Worm (Caenorhabditis elegans) whole organism, mixed stage, embryonic: ENCODE data around the gene sbsp-1.

Experiments
- bed-3 ChIP-seq: fragments of 200-800 bp; sonication (Bioruptor generic); optimal IDR thresholded peaks from 3 replicates; lab custom pipeline; 2018; ENCODE audit warnings: mild to moderate bottlenecking, missing genetic modification characterization, moderate library complexity, missing compliant biosample characterization
- blmp-1 ChIP-seq: fragments of 150-350 bp; optimal IDR thresholded peaks from 2 replicates; lab custom pipeline; 2014; ENCODE audit warnings: missing biosample characterization, missing genetic modification characterization
- ceh-43 ChIP-seq: fragments of 200-800 bp; sonication (Bioruptor generic); optimal IDR thresholded peaks from 2 replicates; lab custom pipeline; 2018; ENCODE audit warnings: mild to moderate bottlenecking, missing genetic modification characterization, moderate library complexity, missing compliant biosample characterization
- ceh-83 ChIP-seq: fragments of 200-800 bp; sonication (Bioruptor generic); optimal IDR thresholded peaks from 2 replicates; lab custom pipeline; 2018; ENCODE audit warnings: mild to moderate bottlenecking, missing genetic modification characterization, missing compliant biosample characterization
- ces-1 ChIP-seq: fragments of 150-350 bp; optimal IDR thresholded peaks from 2 replicates; lab custom pipeline; 2014; ENCODE audit warnings: missing biosample characterization, missing genetic modification reagents, missing genetic modification characterization
- drap-1 ChIP-seq: fragments of 200-800 bp; sonication (Bioruptor generic); optimal IDR thresholded peaks from 3 replicates; lab custom pipeline; 2018; ENCODE audit warnings: mild to moderate bottlenecking, missing genetic modification characterization, missing compliant biosample characterization
- elt-1 ChIP-seq: sonication (generic microtip); optimal IDR thresholded peaks from 2 replicates; lab custom pipeline; 2017; ENCODE audit warnings: missing genetic modification characterization, mild to moderate bottlenecking, missing compliant biosample characterization, antibody characterized with exemption, moderate library complexity, borderline replicate concordance; ENCODE audit not compliant: insufficient read depth
- elt-3 ChIP-seq: fragments of 150-350 bp; optimal IDR thresholded peaks from 2 replicates; lab custom pipeline; 2014; ENCODE audit warnings: missing biosample characterization, missing genetic modification characterization
- hlh-1 ChIP-seq: fragments of 150-350 bp; optimal IDR thresholded peaks from 2 replicates; lab custom pipeline; 2014; ENCODE audit warnings: missing biosample characterization, missing genetic modification reagents, missing genetic modification characterization
- lin-13 ChIP-seq: fragments of 150-350 bp; optimal IDR thresholded peaks from 2 replicates; lab custom pipeline; 2014; ENCODE audit warnings: missing biosample characterization, missing genetic modification characterization
- lin-32 ChIP-seq: fragments of 200-800 bp; sonication (Bioruptor generic); optimal IDR thresholded peaks from 2 replicates; lab custom pipeline; 2018; ENCODE audit warnings: mild to moderate bottlenecking, missing genetic modification characterization, missing compliant biosample characterization
- mab-5 ChIP-seq: fragments of 150-350 bp; optimal IDR thresholded peaks from 2 replicates; lab custom pipeline; 2014; ENCODE audit warnings: missing biosample characterization, missing genetic modification characterization
- mep-1 ChIP-seq: fragments of 150-350 bp; optimal IDR thresholded peaks from 2 replicates; lab custom pipeline; 2017; ENCODE audit warnings: missing biosample characterization, missing genetic modification reagents, missing genetic modification characterization, inconsistent platforms
- mls-2 ChIP-seq: sonication (generic microtip); optimal IDR thresholded peaks from 2 replicates; lab custom pipeline; 2016; ENCODE audit warnings: mild to moderate bottlenecking, missing genetic modification characterization, moderate library complexity, missing compliant biosample characterization
- nhr-12 ChIP-seq: fragments of 150-350 bp; optimal IDR thresholded peaks from 2 replicates; lab custom pipeline; 2014; ENCODE audit warnings: missing biosample characterization, missing genetic modification characterization
- nhr-2 ChIP-seq: fragments of 150-350 bp; optimal IDR thresholded peaks from 2 replicates; lab custom pipeline; 2014; ENCODE audit warnings: missing biosample characterization, missing genetic modification characterization
- nhr-237 ChIP-seq: fragments of 150-350 bp; optimal IDR thresholded peaks from 2 replicates; lab custom pipeline; 2014; ENCODE audit warnings: missing biosample characterization, missing genetic modification characterization
- nhr-28 ChIP-seq: fragments of 150-350 bp; optimal IDR thresholded peaks from 2 replicates; lab custom pipeline; 2014; ENCODE audit warnings: missing biosample characterization, missing genetic modification characterization
- nhr-76 ChIP-seq: sonication (generic microtip); optimal IDR thresholded peaks from 2 replicates; lab custom pipeline; 2017; ENCODE audit warnings: missing biosample characterization, missing genetic modification characterization
- pha-4 ChIP-seq: fragments of 150-350 bp; optimal IDR thresholded peaks from 2 replicates; lab custom pipeline; 2018; ENCODE audit warnings: missing biosample characterization, missing genetic modification reagents, missing genetic modification characterization
- sem-2 ChIP-seq: fragments of 200-800 bp; sonication (Bioruptor generic); optimal IDR thresholded peaks from 2 replicates; lab custom pipeline; 2018; ENCODE audit warnings: mild to moderate bottlenecking, missing genetic modification characterization, missing compliant biosample characterization
- sptf-1 ChIP-seq: sonication (generic microtip); optimal IDR thresholded peaks from 2 replicates; lab custom pipeline; 2017; ENCODE audit warnings: mild to moderate bottlenecking, missing genetic modification characterization, moderate library complexity, missing compliant biosample characterization
- tbx-8 ChIP-seq: fragments of 200-800 bp; sonication (Bioruptor generic); optimal IDR thresholded peaks from 2 replicates; lab custom pipeline; 2018; ENCODE audit warnings: mild to moderate bottlenecking, missing genetic modification characterization, moderate library complexity, missing compliant biosample characterization
- unc-120 ChIP-seq: sonication (generic microtip); optimal IDR thresholded peaks from 2 replicates; lab custom pipeline; 2017; ENCODE audit warnings: missing genetic modification characterization, missing compliant biosample characterization; ENCODE audit not compliant: poor library complexity, severe bottlenecking
- unc-39 ChIP-seq: fragments of 150-350 bp; optimal IDR thresholded peaks from 2 replicates; lab custom pipeline; 2014; ENCODE audit warnings: missing biosample characterization, missing genetic modification characterization
- unc-62 ChIP-seq: fragments of 150-350 bp; optimal IDR thresholded peaks from 2 replicates; lab custom pipeline; 2014; ENCODE audit warnings: missing biosample characterization, missing genetic modification reagents, missing genetic modification characterization
- zip-8 ChIP-seq: fragments of 150-350 bp; optimal IDR thresholded peaks from 2 replicates; lab custom pipeline; 2014; ENCODE audit warnings: missing biosample characterization, missing genetic modification characterization
- ztf-11 ChIP-seq: fragments of 150-350 bp; optimal IDR thresholded peaks from 2 replicates; lab custom pipeline; 2014; ENCODE audit warnings: missing biosample characterization, missing genetic modification characterization

The sbsp-1 gene

DNA sequence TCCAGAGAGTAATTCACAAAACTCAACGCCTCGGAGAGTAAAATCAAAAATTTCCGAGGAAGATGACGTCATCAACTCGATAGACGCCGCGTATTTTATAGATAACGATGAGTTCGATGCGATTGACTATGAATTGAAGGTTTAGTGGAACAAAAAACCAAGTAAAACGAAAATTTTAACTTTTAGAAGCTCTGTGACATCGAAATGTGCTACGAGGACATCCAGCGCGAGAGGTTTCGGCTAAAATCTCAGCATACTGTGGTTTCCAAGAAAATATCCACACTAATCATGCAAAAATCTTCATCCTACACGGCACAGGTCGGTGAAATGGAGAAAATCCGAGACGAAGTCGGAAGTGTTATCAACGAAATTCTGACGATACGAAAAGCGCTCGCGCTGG is 36.9 kb downstream of the sbsp-1 start:
- TF ChIP-seq zip-8 (peak; percentile 49), drap-1 (GFP tag; lab: Kevin White, UChicago) (no peak)

- TF ChIP-seq elt-1 (tag; lab: Kevin White, UChicago) (no peak), mls-2 (tag; lab: Kevin White, UChicago) (no peak), nhr-28 (no peak), drap-1 (GFP tag; lab: Kevin White, UChicago) (no peak)
Observed at ce11 chrIII:10870161-10870560, 37.4 kb downstream of the sbsp-1 start.

DNA sequence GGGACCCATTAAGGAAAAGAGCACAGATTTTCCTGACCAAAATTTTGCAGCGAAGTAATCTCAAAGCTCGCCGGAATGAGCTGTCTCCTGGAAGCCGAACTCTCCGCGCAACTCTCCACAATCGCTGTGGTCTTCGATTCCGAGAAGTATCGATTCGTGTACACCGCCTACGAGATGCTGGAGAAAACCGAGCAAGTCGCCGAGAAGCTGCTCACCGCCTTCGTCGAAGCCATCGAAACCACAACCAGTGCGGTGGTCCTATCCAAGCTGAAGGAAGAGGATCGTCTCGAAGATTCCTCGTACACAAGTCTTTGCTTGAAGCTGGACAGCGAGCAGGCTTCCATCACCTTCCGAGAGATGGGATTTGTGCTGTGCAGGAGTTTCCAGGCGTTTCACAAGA is 38.1 kb downstream of the sbsp-1 start:
- TF ChIP-seq sptf-1 (no peak), drap-1 (GFP tag; lab: Kevin White, UChicago) (no peak), lin-13 (tag; lab: Kevin White, UChicago) (no peak), ceh-43 (no peak), elt-3 (tag; lab: Kevin White, UChicago) (no peak), zip-8 (no peak), ztf-11 (tag; lab: Kevin White, UChicago) (no peak), elt-1 (tag; lab: Kevin White, UChicago) (no peak), mep-1 (tag; lab: Kevin White, UChicago) (no peak)

DNA sequence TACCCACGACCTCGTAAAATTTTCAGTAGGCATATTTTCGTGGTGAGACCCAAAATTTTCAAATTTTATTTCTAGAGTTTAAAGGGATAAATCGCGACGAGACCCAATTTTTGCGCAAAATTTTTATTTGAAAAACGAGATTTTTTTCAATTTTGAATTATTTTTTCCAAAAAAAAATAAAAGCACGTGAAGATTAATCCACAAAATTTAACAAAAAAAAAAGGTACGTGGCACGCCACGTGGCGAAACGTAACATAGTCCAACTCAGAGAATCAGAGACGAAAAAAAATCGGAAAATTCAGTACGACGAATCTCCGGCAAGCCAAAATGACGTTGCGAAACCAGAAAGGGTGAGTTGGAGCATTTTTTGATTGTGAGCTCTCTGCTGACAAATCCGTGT is 42.4 kb downstream of the sbsp-1 start, which contains the start of gene C44B9.2:
Gene C44B9.2, plus strand, starts transcription at position 301 of the 400 bp plus-strand sequence.
- no peak for TF ChIP-seq blmp-1 (tag; lab: Kevin White, UChicago)
- TF ChIP-seq nhr-76: no peak
- no peak for TF ChIP-seq ces-1
- TF ChIP-seq tbx-8: no peak
- no peak for TF ChIP-seq unc-62 (GFP tag; lab: Kevin White, UChicago)
- no peak for TF ChIP-seq nhr-12 (tag; lab: Kevin White, UChicago)
- no peak for TF ChIP-seq elt-1 (tag; lab: Kevin White, UChicago)
- TF ChIP-seq sptf-1: no peak
- TF ChIP-seq ceh-83: no peak
- TF ChIP-seq mab-5 (tag; lab: Kevin White, UChicago): no peak
- TF ChIP-seq unc-120: no peak
- TF ChIP-seq unc-39 (tag; lab: Kevin White, UChicago): no peak
- no peak for TF ChIP-seq mls-2 (tag; lab: Kevin White, UChicago)
- no peak for TF ChIP-seq sem-2 (GFP tag; lab: Kevin White, UChicago)
- no peak for TF ChIP-seq mep-1 (tag; lab: Kevin White, UChicago)
- no peak for TF ChIP-seq nhr-237
- no peak for TF ChIP-seq elt-3 (tag; lab: Kevin White, UChicago)

DNA sequence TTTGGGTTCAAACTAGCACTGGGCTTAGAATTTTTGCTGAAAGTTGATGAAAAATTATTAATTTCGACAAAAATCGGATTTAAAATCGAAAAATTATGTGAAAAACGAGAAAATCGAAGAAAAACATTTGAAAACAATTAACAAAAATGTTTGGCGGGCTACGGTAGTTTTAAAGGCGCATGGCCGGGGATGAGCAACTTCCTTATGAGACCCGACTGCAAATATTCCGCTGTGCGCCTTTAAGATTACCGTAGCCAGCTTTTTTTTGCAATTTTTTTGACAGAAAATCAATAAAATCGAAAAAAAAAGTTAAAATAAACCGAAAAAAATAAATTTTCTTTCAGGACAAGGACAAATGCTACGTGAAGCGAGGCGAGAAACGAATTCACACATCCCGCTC is 44.8 kb downstream of the sbsp-1 start:
- TF ChIP-seq unc-39 (tag; lab: Kevin White, UChicago): no peak
- TF ChIP-seq tbx-8: no peak
- no peak for TF ChIP-seq nhr-2 (tag; lab: Kevin White, UChicago)
- TF ChIP-seq hlh-1 (tag; lab: Kevin White, UChicago): no peak
- TF ChIP-seq lin-13 (tag; lab: Kevin White, UChicago): no peak
- no peak for TF ChIP-seq zip-8
- no peak for TF ChIP-seq sem-2 (GFP tag; lab: Kevin White, UChicago)
- TF ChIP-seq mls-2 (tag; lab: Kevin White, UChicago): no peak
- no peak for TF ChIP-seq ces-1
- TF ChIP-seq unc-62 (GFP tag; lab: Kevin White, UChicago): no peak
- TF ChIP-seq bed-3 (GFP tag; lab: Kevin White, UChicago): no peak
- TF ChIP-seq nhr-76: no peak
- no peak for TF ChIP-seq lin-32
- no peak for TF ChIP-seq drap-1 (GFP tag; lab: Kevin White, UChicago)
- no peak for TF ChIP-seq pha-4 (tag; lab: Kevin White, UChicago)
- no peak for TF ChIP-seq mep-1 (tag; lab: Kevin White, UChicago)
- no peak for TF ChIP-seq elt-3 (tag; lab: Kevin White, UChicago)
- no peak for TF ChIP-seq blmp-1 (tag; lab: Kevin White, UChicago)
- no peak for TF ChIP-seq nhr-237
- TF ChIP-seq, all 35 proteins: peak for 0

DNA sequence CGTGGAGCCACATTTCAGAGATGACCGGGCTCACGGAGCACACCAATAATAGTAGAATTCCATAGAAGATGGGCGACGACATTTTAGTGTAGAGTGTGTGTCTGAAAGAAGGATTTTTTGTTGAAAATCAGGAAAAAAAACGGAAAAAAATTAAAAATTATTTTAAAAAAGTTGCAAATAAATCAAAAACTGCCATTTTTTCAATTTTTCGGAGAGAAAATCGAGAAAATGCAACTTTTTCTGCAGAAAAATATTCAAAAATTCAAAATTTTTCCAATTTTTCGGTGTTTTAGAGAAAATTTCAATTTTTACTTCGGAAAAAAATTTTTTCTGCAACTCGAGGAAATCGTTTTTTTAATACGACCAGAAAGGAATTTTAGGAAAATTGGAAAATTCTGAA is 47.3 kb downstream of the sbsp-1 start, which contains the start of gene C44B9.3:
Gene C44B9.3, minus strand, starts transcription at position 101 of the 400 bp plus-strand sequence.
- no peak for TF ChIP-seq bed-3 (GFP tag; lab: Kevin White, UChicago)
